Worm (Caenorhabditis elegans) whole organism, L4 larva: Measurements from ENCODE around the gene ZK105.5.

ENCODE experiments used
- F49E8.2 ChIP-seq: sonication (generic microtip); optimal IDR thresholded peaks from 2 replicates; lab custom pipeline; 2016; ENCODE audit warnings: missing compliant biosample characterization, mild to moderate bottlenecking, missing genetic modification characterization, borderline replicate concordance
- ztf-11 ChIP-seq: fragments of 150-350 bp; optimal IDR thresholded peaks from 2 replicates; lab custom pipeline; 2014; ENCODE audit warnings: missing biosample characterization, missing genetic modification characterization

DNA sequence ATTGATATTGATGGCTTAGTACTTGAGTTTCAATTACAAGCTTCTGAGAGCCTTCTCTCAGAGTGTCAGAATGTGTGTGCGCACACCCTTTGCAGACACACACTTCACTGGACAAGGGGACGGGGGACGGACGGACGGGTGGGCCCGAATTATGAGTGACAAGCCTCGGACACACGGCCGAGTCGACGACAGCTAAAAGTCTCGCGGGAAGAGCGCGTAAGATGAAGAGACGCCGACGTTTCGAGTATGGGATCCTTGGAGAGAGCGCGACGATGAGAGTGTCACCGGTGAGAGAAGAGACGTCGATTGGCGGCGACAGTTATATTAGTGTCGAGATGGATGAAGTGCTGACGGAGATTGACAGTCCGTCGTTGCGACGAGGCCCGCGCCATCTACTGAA lies 28.4 kb upstream of the ZK105.5 start:
- no peak for TF ChIP-seq ztf-11 (tag; lab: Kevin White, UChicago)
- TF ChIP-seq F49E8.2 (tag; lab: Kevin White, UChicago), result no peak
